Fruit fly (Drosophila melanogaster): Measurements from ENCODE around the gene CG16863.

DNA sequence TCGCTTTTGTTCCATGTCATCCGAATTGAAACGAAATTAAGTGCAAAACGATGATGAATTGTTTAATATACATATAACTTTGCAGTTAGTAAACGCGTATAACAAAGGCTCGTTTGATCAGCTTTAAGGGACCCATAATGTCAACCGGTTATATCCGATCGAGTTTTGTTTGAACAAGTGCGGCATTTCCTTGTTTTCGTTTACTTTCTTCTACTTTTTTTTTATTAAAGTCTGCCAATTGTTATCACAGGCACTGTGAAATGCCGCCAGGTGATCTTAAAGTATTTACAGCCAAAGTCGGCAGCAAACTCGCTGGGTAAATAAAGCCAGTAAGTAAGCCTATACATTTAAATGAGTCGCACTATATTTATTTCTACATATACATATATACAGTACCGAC lies 16.3 kb downstream of the CG16863 start:
- no peak for TF ChIP-seq Hr78 (GFP tag; optimal IDR thresholded peaks at IDR 0.05)
- no peak for TF ChIP-seq lola (GFP tag; optimal IDR thresholded peaks at IDR 0.05)
- no peak for TF ChIP-seq usp (GFP tag; optimal IDR thresholded peaks at IDR 0.05)
- no peak for TF ChIP-seq Rel (GFP tag; optimal IDR thresholded peaks at IDR 0.05)
- no peak for TF ChIP-seq Rel (tag; optimal IDR thresholded peaks at IDR 0.05)
- TF ChIP-seq CrebA (GFP tag; optimal IDR thresholded peaks at IDR 0.05; ENCODE audit: borderline replicate concordance): no peak
- TF ChIP-seq psq (GFP tag; optimal IDR thresholded peaks at IDR 0.05): no peak
- no peak for TF ChIP-seq dmrt93B (GFP tag; optimal IDR thresholded peaks at IDR 0.05)
- no peak for TF ChIP-seq N (GFP tag; optimal IDR thresholded peaks at IDR 0.05)
- TF ChIP-seq h (GFP tag; optimal IDR thresholded peaks at IDR 0.05): peak; percentile 55
- TF ChIP-seq dl (GFP tag; optimal IDR thresholded peaks at IDR 0.05; ENCODE audit: insufficient read depth in 1 of 2, partially characterized antibody in 2 of 2): no peak
- TF ChIP-seq OdsH (GFP tag; optimal IDR thresholded peaks at IDR 0.05): peak; percentile 13
- no peak for TF ChIP-seq pan (optimal IDR thresholded peaks at IDR 0.05)
- no peak for TF ChIP-seq Sp1 (GFP tag; optimal IDR thresholded peaks at IDR 0.05)
